Worm (Caenorhabditis elegans) whole organism, late embryonic: ENCODE results near the gene ipla-6.

ENCODE experiments used
- ceh-22 ChIP-seq: sonication (generic microtip); optimal IDR thresholded peaks from 2 replicates; lab custom pipeline; 2017; ENCODE audit warnings: missing biosample characterization, missing genetic modification characterization
- ceh-30 ChIP-seq: fragments of 150-350 bp; optimal IDR thresholded peaks from 2 replicates; lab custom pipeline; 2014; ENCODE audit warnings: missing biosample characterization, missing genetic modification characterization
- npax-4 ChIP-seq: sonication (generic microtip); optimal IDR thresholded peaks from 2 replicates; lab custom pipeline; 2016; ENCODE audit warnings: missing genetic modification characterization, missing compliant biosample characterization
- sox-4 ChIP-seq: sonication (generic microtip); optimal IDR thresholded peaks from 2 replicates; lab custom pipeline; 2017; ENCODE audit warnings: mild to moderate bottlenecking, missing genetic modification characterization, inconsistent platforms, missing compliant biosample characterization

ce11 chrIV:6366032-6366431 is 28.6 kb downstream of the ipla-6 start:
- TF ChIP-seq ceh-30 (tag; lab: Kevin White, UChicago) (no peak), sox-4 (tag; lab: Kevin White, UChicago) (no peak), npax-4 (no peak), ceh-22 (tag; lab: Kevin White, UChicago) (no peak)
